Fruit fly (Drosophila melanogaster) whole organism, adult: Measurements from ENCODE around the gene TTLL1B.

Experiments
- CG11617 ChIP-seq: fragments of 200-800 bp; sonication (Bioruptor generic); optimal IDR thresholded peaks from 2 replicates; lab custom pipeline; 2017; ENCODE audit warnings: mild to moderate bottlenecking, missing biosample characterization, missing genetic modification reagents, missing genetic modification characterization
- CG14711 ChIP-seq: fragments of 200-800 bp; sonication (Bioruptor generic); optimal IDR thresholded peaks from 2 replicates; lab custom pipeline; 2018; ENCODE audit warnings: missing biosample characterization, mild to moderate bottlenecking, missing genetic modification characterization, moderate library complexity
- CG1620 ChIP-seq: fragments of 200-800 bp; sonication (Bioruptor generic); optimal IDR thresholded peaks from 2 replicates; lab custom pipeline; 2016; ENCODE audit warnings: missing biosample characterization, missing genetic modification characterization
- CG33017 ChIP-seq: fragments of 200-800 bp; sonication (Bioruptor generic); optimal IDR thresholded peaks from 2 replicates; lab custom pipeline; 2018; ENCODE audit warnings: missing biosample characterization, mild to moderate bottlenecking, missing genetic modification characterization, moderate library complexity
- CG7045 ChIP-seq: fragments of 200-800 bp; sonication (Bioruptor generic); optimal IDR thresholded peaks from 2 replicates; lab custom pipeline; 2017; ENCODE audit warnings: missing biosample characterization, mild to moderate bottlenecking, missing genetic modification characterization
- CG7101 ChIP-seq: fragments of 200-800 bp; sonication (Bioruptor generic); optimal IDR thresholded peaks from 2 replicates; lab custom pipeline; 2018; ENCODE audit warnings: missing biosample characterization, mild to moderate bottlenecking, missing genetic modification characterization, moderate library complexity
- Clk ChIP-seq: fragments of 200-800 bp; sonication (Bioruptor generic); optimal IDR thresholded peaks from 2 replicates; lab custom pipeline; 2017; ENCODE audit warnings: missing biosample characterization, missing genetic modification characterization
- Crg-1 ChIP-seq: fragments of 200-800 bp; sonication (Bioruptor generic); optimal IDR thresholded peaks from 2 replicates; lab custom pipeline; 2016; ENCODE audit warnings: missing biosample characterization, missing genetic modification characterization
- Hr96 ChIP-seq: fragments of 200-800 bp; sonication (Bioruptor generic); optimal IDR thresholded peaks from 2 replicates; lab custom pipeline; 2016; ENCODE audit warnings: missing biosample characterization, missing genetic modification characterization
- bab1 ChIP-seq: fragments of 200-800 bp; sonication (Bioruptor generic); optimal IDR thresholded peaks from 3 replicates; lab custom pipeline; 2019; ENCODE audit warnings: missing biosample characterization, mild to moderate bottlenecking, missing genetic modification characterization, moderate library complexity
- cnc ChIP-seq, 2 experiments: fragments of >200 bp; optimal IDR thresholded peaks; 2 replicates each; lab custom pipeline; 2017
- ovo ChIP-seq: fragments of 200-800 bp; sonication (Bioruptor generic); optimal IDR thresholded peaks from 2 replicates; lab custom pipeline; 2016; ENCODE audit warnings: missing biosample characterization, missing genetic modification characterization
- pad ChIP-seq: fragments of 200-800 bp; sonication (Bioruptor generic); optimal IDR thresholded peaks from 3 replicates; lab custom pipeline; 2017; ENCODE audit warnings: missing biosample characterization, missing genetic modification characterization, mild to moderate bottlenecking, moderate library complexity, missing genetic modification reagents
- toe ChIP-seq: fragments of 200-800 bp; sonication (Bioruptor generic); optimal IDR thresholded peaks from 2 replicates; lab custom pipeline; 2016; ENCODE audit warnings: missing biosample characterization, missing genetic modification characterization

DNA sequence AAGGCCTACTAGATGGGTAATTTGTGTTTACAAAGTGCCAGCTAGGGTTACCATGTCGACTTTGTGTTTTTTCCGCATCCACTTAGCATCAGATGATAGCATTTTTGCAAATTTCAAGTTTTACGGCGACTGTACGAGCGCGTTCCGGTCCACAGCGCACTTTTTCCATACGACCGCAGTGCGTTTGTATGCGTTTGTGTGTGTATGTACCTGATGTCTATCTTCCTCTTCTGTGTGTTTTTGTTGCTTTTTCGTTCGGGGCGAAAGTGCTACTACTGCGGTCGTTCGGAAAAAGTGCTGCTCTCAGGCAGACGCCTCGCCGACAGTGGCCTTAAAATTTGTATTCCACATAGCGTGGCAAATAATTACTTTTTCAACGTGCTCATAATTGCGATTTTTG lies 21.1 kb upstream of the TTLL1B start:
- TF ChIP-seq CG7045 (GFP tag; lab: Kevin White, UChicago) (no peak), CG1620 (GFP tag; lab: Kevin White, UChicago) (no peak), Hr96 (GFP tag; lab: Kevin White, UChicago) (no peak), cnc (optimal IDR thresholded peaks at IDR 0.05; lab: Kevin White, UChicago) (no peak), Clk (GFP tag; lab: Kevin White, UChicago) (no peak), ovo (GFP tag; lab: Kevin White, UChicago) (no peak), CG11617 (GFP tag; lab: Kevin White, UChicago) (no peak), CG33017 (no peak), CG14711 (no peak), toe (no peak), bab1 (GFP tag; lab: Kevin White, UChicago) (no peak), pad (GFP tag; lab: Kevin White, UChicago) (no peak), Crg-1 (GFP tag; lab: Kevin White, UChicago) (no peak), CG7101 (tag; lab: Kevin White, UChicago) (no peak)
